Fruit fly (Drosophila melanogaster) whole organism, embryonic: Measurements from ENCODE around the gene firl.

Source experiments
- Aef1 ChIP-seq: fragments of 200-800 bp; sonication (Bioruptor generic); IDR thresholded peaks from 3 replicates; pipeline ENCODE4 v1.3.6; 2022; ENCODE audit warnings: missing biosample characterization, missing genetic modification characterization
- Blimp-1 ChIP-seq: fragments of 200-800 bp; sonication (Bioruptor generic); optimal IDR thresholded peaks from 3 replicates; lab custom pipeline; 2018; ENCODE audit warnings: missing biosample characterization, missing genetic modification characterization, mild to moderate bottlenecking, moderate library complexity, missing genetic modification reagents
- Bteb2 ChIP-seq: fragments of 200-800 bp; sonication (Bioruptor generic); optimal IDR thresholded peaks from 2 replicates; lab custom pipeline; 2016; ENCODE audit warnings: missing biosample characterization, missing genetic modification characterization
- CG12236 ChIP-seq: fragments of 200-800 bp; sonication (Bioruptor generic); optimal IDR thresholded peaks from 2 replicates; lab custom pipeline; 2016; ENCODE audit warnings: missing biosample characterization, missing genetic modification characterization
- CG13296 ChIP-seq: fragments of 200-800 bp; sonication (Bioruptor generic); optimal IDR thresholded peaks from 3 replicates; lab custom pipeline; 2018; ENCODE audit warnings: missing biosample characterization, mild to moderate bottlenecking, missing genetic modification characterization
- CG13775 ChIP-seq: fragments of 200-800 bp; sonication (Bioruptor generic); optimal IDR thresholded peaks from 3 replicates; lab custom pipeline; 2017; ENCODE audit warnings: missing biosample characterization, mild to moderate bottlenecking, missing genetic modification characterization
- CG14965 ChIP-seq: fragments of 200-800 bp; sonication (Bioruptor generic); optimal IDR thresholded peaks from 2 replicates; lab custom pipeline; 2016; ENCODE audit warnings: missing biosample characterization, missing genetic modification characterization, borderline replicate concordance
- CG17359 ChIP-seq: fragments of 200-800 bp; sonication (Bioruptor generic); optimal IDR thresholded peaks from 3 replicates; lab custom pipeline; 2018; ENCODE audit warnings: missing biosample characterization, mild to moderate bottlenecking, missing genetic modification characterization, moderate library complexity
- CG17912 ChIP-seq: fragments of 200-800 bp; sonication (Bioruptor generic); optimal IDR thresholded peaks from 2 replicates; lab custom pipeline; 2018; ENCODE audit warnings: missing biosample characterization, mild to moderate bottlenecking, missing genetic modification characterization
- CG1832 ChIP-seq: fragments of 200-800 bp; sonication (Bioruptor generic); optimal IDR thresholded peaks from 2 replicates; lab custom pipeline; 2017; ENCODE audit warnings: missing biosample characterization, mild to moderate bottlenecking, missing genetic modification characterization, inconsistent platforms
- CG18619 ChIP-seq: fragments of 200-800 bp; sonication (Bioruptor generic); optimal IDR thresholded peaks from 3 replicates; lab custom pipeline; 2017; ENCODE audit warnings: missing biosample characterization, mild to moderate bottlenecking, missing genetic modification characterization
- CG18764 ChIP-seq: fragments of 200-800 bp; sonication (Bioruptor generic); optimal IDR thresholded peaks from 3 replicates; lab custom pipeline; 2016; ENCODE audit warnings: missing biosample characterization, missing genetic modification characterization
- CG2116 ChIP-seq: fragments of 200-800 bp; sonication (Bioruptor generic); optimal IDR thresholded peaks from 3 replicates; lab custom pipeline; 2018; ENCODE audit warnings: missing biosample characterization, mild to moderate bottlenecking, missing genetic modification characterization
- CG31224 ChIP-seq: fragments of 200-800 bp; sonication (Bioruptor generic); IDR thresholded peaks from 2 replicates; pipeline ENCODE4 v1.3.6; 2022; ENCODE audit warnings: missing biosample characterization, missing genetic modification characterization
- CG6272 ChIP-seq: fragments of 200-800 bp; sonication (Bioruptor generic); IDR thresholded peaks from 2 replicates; pipeline ENCODE4 v1.3.6; 2022; ENCODE audit warnings: missing biosample characterization, missing genetic modification characterization
- CG6689 ChIP-seq: fragments of 200-800 bp; sonication (Bioruptor generic); IDR thresholded peaks from 2 replicates; pipeline ENCODE4 v1.3.6; 2022; ENCODE audit warnings: missing biosample characterization, missing genetic modification characterization
- CG7928 ChIP-seq: fragments of 200-800 bp; sonication (Bioruptor generic); optimal IDR thresholded peaks from 2 replicates; lab custom pipeline; 2017; ENCODE audit warnings: missing biosample characterization, mild to moderate bottlenecking, missing genetic modification characterization
- CG9817 ChIP-seq: fragments of 200-800 bp; sonication (Bioruptor generic); optimal IDR thresholded peaks from 2 replicates; lab custom pipeline; 2018; ENCODE audit warnings: missing biosample characterization, mild to moderate bottlenecking, missing genetic modification characterization, moderate library complexity
- Ets97D ChIP-seq: fragments of 200-800 bp; sonication (Bioruptor generic); optimal IDR thresholded peaks from 3 replicates; lab custom pipeline; 2016; ENCODE audit warnings: missing biosample characterization, missing genetic modification characterization
- Fer2 ChIP-seq: fragments of 200-800 bp; sonication (Bioruptor generic); optimal IDR thresholded peaks from 2 replicates; lab custom pipeline; 2018; ENCODE audit warnings: missing biosample characterization, mild to moderate bottlenecking, missing genetic modification characterization, moderate library complexity
- GATAe ChIP-seq: fragments of 200-800 bp; sonication (Bioruptor generic); conservative IDR thresholded peaks from 2 replicates; pipeline ENCODE4 v1.3.6; 2022; ENCODE audit warnings: missing biosample characterization, missing genetic modification characterization
- HHEX ChIP-seq: fragments of 200-800 bp; sonication (Bioruptor generic); optimal IDR thresholded peaks from 3 replicates; lab custom pipeline; 2017; ENCODE audit warnings: missing biosample characterization, mild to moderate bottlenecking, missing genetic modification characterization, missing genetic modification reagents
- HLH3B ChIP-seq: fragments of 200-800 bp; sonication (Bioruptor generic); IDR thresholded peaks from 2 replicates; pipeline ENCODE4 v1.3.6; 2022; ENCODE audit warnings: missing biosample characterization, missing genetic modification characterization
- HLH54F ChIP-seq: fragments of 200-800 bp; sonication (Bioruptor generic); optimal IDR thresholded peaks from 3 replicates; lab custom pipeline; 2016; ENCODE audit warnings: missing biosample characterization, missing genetic modification characterization
- MTF-1 ChIP-seq: fragments of 200-800 bp; sonication (Bioruptor generic); optimal IDR thresholded peaks from 2 replicates; lab custom pipeline; 2018; ENCODE audit warnings: missing biosample characterization, mild to moderate bottlenecking, missing genetic modification characterization, borderline replicate concordance
- Max ChIP-seq: fragments of 200-800 bp; sonication (Bioruptor generic); optimal IDR thresholded peaks from 2 replicates; lab custom pipeline; 2016; ENCODE audit warnings: missing biosample characterization, mild to moderate bottlenecking, missing genetic modification characterization
- Mes4 ChIP-seq: fragments of 200-800 bp; sonication (Bioruptor generic); optimal IDR thresholded peaks from 2 replicates; lab custom pipeline; 2016; ENCODE audit warnings: missing biosample characterization, missing genetic modification characterization
- NC2α ChIP-seq: fragments of 200-800 bp; sonication (Bioruptor generic); optimal IDR thresholded peaks from 2 replicates; lab custom pipeline; 2016; ENCODE audit warnings: missing biosample characterization, missing genetic modification characterization
- Poxn ChIP-seq: fragments of 200-800 bp; sonication (Bioruptor generic); IDR thresholded peaks from 2 replicates; pipeline ENCODE4 v1.3.6; 2022; ENCODE audit warnings: missing biosample characterization, missing genetic modification characterization
- Tbp ChIP-seq: fragments of >200 bp; optimal IDR thresholded peaks from 2 replicates; lab custom pipeline; 2018; ENCODE audit warnings: missing biosample characterization, missing genetic modification characterization
- ab ChIP-seq: fragments of 200-800 bp; sonication (Bioruptor generic); optimal IDR thresholded peaks from 2 replicates; lab custom pipeline; 2016; ENCODE audit warnings: missing biosample characterization, missing genetic modification characterization
- ap ChIP-seq: fragments of 200-800 bp; sonication (Bioruptor generic); IDR thresholded peaks from 2 replicates; pipeline ENCODE4 v1.3.6; 2022; ENCODE audit warnings: missing biosample characterization, missing genetic modification characterization
- ase ChIP-seq: fragments of 200-800 bp; sonication (Bioruptor generic); IDR thresholded peaks from 3 replicates; pipeline ENCODE4 v1.3.6; 2022; ENCODE audit warnings: missing biosample characterization, missing genetic modification characterization
- az2 ChIP-seq: fragments of 200-800 bp; sonication (Bioruptor generic); optimal IDR thresholded peaks from 3 replicates; lab custom pipeline; 2016; ENCODE audit warnings: missing biosample characterization, missing genetic modification characterization
- chinmo ChIP-seq: fragments of 200-800 bp; sonication (Bioruptor generic); IDR thresholded peaks from 4 replicates; pipeline ENCODE4 v1.3.6; 2022; ENCODE audit warnings: missing biosample characterization, missing genetic modification characterization; ENCODE audit not compliant: partially characterized antibody
- corto ChIP-seq: fragments of 200-800 bp; sonication (Bioruptor generic); optimal IDR thresholded peaks from 2 replicates; lab custom pipeline; 2016; ENCODE audit warnings: missing biosample characterization, mild to moderate bottlenecking, missing genetic modification characterization, moderate library complexity
- croc ChIP-seq: fragments of 200-800 bp; sonication (Bioruptor generic); conservative IDR thresholded peaks from 3 replicates; pipeline ENCODE4 v1.3.6; 2022; ENCODE audit warnings: missing biosample characterization, missing genetic modification characterization
- ewg ChIP-seq: fragments of 200-800 bp; sonication (Bioruptor generic); optimal IDR thresholded peaks from 3 replicates; lab custom pipeline; 2017; ENCODE audit warnings: mild to moderate bottlenecking, missing biosample characterization, missing genetic modification reagents, missing genetic modification characterization
- gro ChIP-seq: fragments of 200-800 bp; sonication (Bioruptor generic); optimal IDR thresholded peaks from 2 replicates; lab custom pipeline; 2016; ENCODE audit warnings: missing biosample characterization, missing genetic modification characterization
- gsb-n ChIP-seq: fragments of 200-800 bp; sonication (Bioruptor generic); optimal IDR thresholded peaks from 3 replicates; lab custom pipeline; 2018; ENCODE audit warnings: missing biosample characterization, mild to moderate bottlenecking, missing genetic modification characterization
- h ChIP-seq: fragments of >200 bp; optimal IDR thresholded peaks from 2 replicates; lab custom pipeline; 2017
- ham ChIP-seq: fragments of 200-800 bp; sonication (Bioruptor generic); IDR thresholded peaks from 2 replicates; pipeline ENCODE4 v1.3.6; 2022; ENCODE audit warnings: missing biosample characterization, missing genetic modification characterization
- lilli ChIP-seq: fragments of 200-800 bp; sonication (Bioruptor generic); optimal IDR thresholded peaks from 3 replicates; lab custom pipeline; 2016; ENCODE audit warnings: missing biosample characterization, missing genetic modification characterization
- repo ChIP-seq: fragments of 200-800 bp; sonication (Bioruptor generic); optimal IDR thresholded peaks from 2 replicates; lab custom pipeline; 2016; ENCODE audit warnings: missing biosample characterization, missing genetic modification characterization
- salm ChIP-seq: fragments of 200-800 bp; sonication (Bioruptor generic); optimal IDR thresholded peaks from 2 replicates; lab custom pipeline; 2018; ENCODE audit warnings: missing biosample characterization, mild to moderate bottlenecking, missing genetic modification characterization
- scrt ChIP-seq: fragments of 200-800 bp; sonication (Bioruptor generic); optimal IDR thresholded peaks from 2 replicates; lab custom pipeline; 2018; ENCODE audit warnings: missing biosample characterization, mild to moderate bottlenecking, missing genetic modification characterization, moderate library complexity
- unc-4 ChIP-seq: fragments of 200-800 bp; sonication (Bioruptor generic); IDR thresholded peaks from 2 replicates; pipeline ENCODE4 v1.3.6; 2022; ENCODE audit warnings: missing biosample characterization, missing genetic modification characterization; ENCODE audit not compliant: partially characterized antibody
- zf30C ChIP-seq: fragments of 200-800 bp; sonication (Bioruptor generic); optimal IDR thresholded peaks from 3 replicates; lab custom pipeline; 2018; ENCODE audit warnings: missing biosample characterization, mild to moderate bottlenecking, missing genetic modification characterization
- zfh2 ChIP-seq: fragments of 200-800 bp; sonication (Bioruptor generic); optimal IDR thresholded peaks from 2 replicates; lab custom pipeline; 2016; ENCODE audit warnings: missing biosample characterization, missing genetic modification characterization

Gene firl

dm6 chr2L:12103231-12104210 lies 36.9 kb upstream of the firl start, which contains the start of the genes Patsas and ThrRS (continued):
- TF ChIP-seq CG2116 (GFP tag; lab: Kevin White, UChicago): peak; percentile 90
- no peak for TF ChIP-seq chinmo (GFP tag; lab: Robert Waterston, UW)
- TF ChIP-seq CG18764 (GFP tag; lab: Kevin White, UChicago): peak; percentile 79
- peak; percentile 76 for TF ChIP-seq ap (GFP tag; lab: Robert Waterston, UW)
- TF ChIP-seq CG17912: peak; percentile 31
- TF ChIP-seq gro (GFP tag; lab: Kevin White, UChicago): peak; percentile 46
- no peak for TF ChIP-seq Tbp (GFP tag; lab: Kevin White, UChicago)
- peak; percentile 89 for TF ChIP-seq CG6689 (GFP tag; lab: Robert Waterston, UW)
- no peak for TF ChIP-seq unc-4 (GFP tag; lab: Robert Waterston, UW)
- no peak for TF ChIP-seq zf30C
- TF ChIP-seq CG13775 (GFP tag; lab: Kevin White, UChicago): peak; percentile 86
- peak; percentile 50 for TF ChIP-seq MTF-1
- peak; percentile 78 for TF ChIP-seq CG13296 (GFP tag; lab: Kevin White, UChicago)
- peak; percentile 78 for TF ChIP-seq HLH54F (GFP tag; lab: Kevin White, UChicago)
- TF ChIP-seq scrt (GFP tag; lab: Kevin White, UChicago): peak; percentile 75
- TF ChIP-seq CG1832 (GFP tag; lab: Kevin White, UChicago): no peak
- TF ChIP-seq ase (GFP tag; lab: Robert Waterston, UW): peak; percentile 71; the same call in 2 of the 3 replicates
- peak; percentile 60 for TF ChIP-seq ab (GFP tag; lab: Kevin White, UChicago)
- peak; percentile 85 for TF ChIP-seq gsb-n
- peak; percentile 62 for TF ChIP-seq zfh2
- TF ChIP-seq CG14965 (GFP tag; lab: Kevin White, UChicago): no peak
- peak; percentile 81 for TF ChIP-seq HLH3B (GFP tag; lab: Robert Waterston, UW)
- peak; percentile 65; the same call in 1 of the 2 replicates for TF ChIP-seq Poxn (GFP tag; lab: Robert Waterston, UW)
- peak; percentile 86 for TF ChIP-seq Aef1 (GFP tag; lab: Robert Waterston, UW)
- peak; percentile 52 for TF ChIP-seq Mes4
- peak; percentile 67 for TF ChIP-seq CG31224
- TF ChIP-seq corto (GFP tag; lab: Kevin White, UChicago): no peak
- TF ChIP-seq CG6272 (GFP tag; lab: Robert Waterston, UW): peak; percentile 85
- no peak for TF ChIP-seq h (lab: Kevin White, UChicago)
- TF ChIP-seq CG18619 (GFP tag; lab: Kevin White, UChicago): peak; percentile 80
- TF ChIP-seq croc: peak; percentile 78
- peak; percentile 79 for TF ChIP-seq Ets97D
- peak; percentile 93 for TF ChIP-seq CG9817 (tag; lab: Kevin White, UChicago)
- peak; percentile 82 for TF ChIP-seq Max (GFP tag; lab: Kevin White, UChicago)
- peak; percentile 86 for TF ChIP-seq CG17359 (tag; lab: Kevin White, UChicago)
- no peak for TF ChIP-seq ham (GFP tag; lab: Robert Waterston, UW)
- peak; percentile 65 for TF ChIP-seq CG7928
- TF ChIP-seq Bteb2 (GFP tag; lab: Kevin White, UChicago): peak; percentile 69
- peak; percentile 73 for TF ChIP-seq ewg (GFP tag; lab: Kevin White, UChicago)
- peak; percentile 87 for TF ChIP-seq az2 (GFP tag; lab: Kevin White, UChicago)
- no peak for TF ChIP-seq NC2α (GFP tag; lab: Kevin White, UChicago)
- peak; percentile 81 for TF ChIP-seq HHEX (GFP tag; lab: Kevin White, UChicago)
- peak; percentile 84 for TF ChIP-seq Fer2 (tag; lab: Kevin White, UChicago)
- peak; percentile 47 for TF ChIP-seq GATAe (GFP tag; lab: Robert Waterston, UW)
- peak; percentile 84 for TF ChIP-seq Blimp-1 (GFP tag; lab: Kevin White, UChicago)
- TF ChIP-seq lilli (GFP tag; lab: Kevin White, UChicago): peak; percentile 82
- peak; percentile 66 for TF ChIP-seq salm (tag; lab: Kevin White, UChicago)
- peak; percentile 4 for TF ChIP-seq repo (GFP tag; lab: Kevin White, UChicago)
- no peak for TF ChIP-seq CG12236 (GFP tag; lab: Kevin White, UChicago)
